Fruit fly (Drosophila melanogaster) whole organism, embryonic: ENCODE measurements around the gene RpS7.

Experiments
- CG13424 ChIP-seq: fragments of 200-800 bp; sonication (Bioruptor generic); optimal IDR thresholded peaks from 2 replicates; lab custom pipeline; 2019; ENCODE audit warnings: missing biosample characterization, mild to moderate bottlenecking, missing genetic modification characterization, moderate library complexity
- CG17186 ChIP-seq: fragments of 200-800 bp; sonication (Bioruptor generic); optimal IDR thresholded peaks from 3 replicates; lab custom pipeline; 2017; ENCODE audit warnings: missing biosample characterization, missing genetic modification reagents, missing genetic modification characterization
- CrebB ChIP-seq: fragments of 200-800 bp; sonication (Bioruptor generic); optimal IDR thresholded peaks from 3 replicates; lab custom pipeline; 2018; ENCODE audit warnings: missing biosample characterization, mild to moderate bottlenecking, missing genetic modification characterization
- chm ChIP-seq: fragments of 200-800 bp; sonication (Bioruptor generic); IDR thresholded peaks from 2 replicates; pipeline ENCODE4 v1.3.6; 2022; ENCODE audit warnings: missing biosample characterization, missing genetic modification characterization
- exex ChIP-seq: fragments of 200-800 bp; sonication (Bioruptor generic); optimal IDR thresholded peaks from 4 replicates; lab custom pipeline; 2018; ENCODE audit warnings: missing biosample characterization, mild to moderate bottlenecking, missing genetic modification characterization, moderate library complexity
- gcm2 ChIP-seq: fragments of 200-800 bp; sonication (Bioruptor generic); optimal IDR thresholded peaks from 2 replicates; lab custom pipeline; 2016; ENCODE audit warnings: missing biosample characterization, missing genetic modification characterization
- ro ChIP-seq: fragments of 200-800 bp; sonication (Bioruptor generic); IDR thresholded peaks from 2 replicates; pipeline ENCODE4 v1.3.6; 2022; ENCODE audit warnings: missing biosample characterization, missing genetic modification characterization

dm6 chr3R:30216210-30216609 is 7.4 kb upstream of the RpS7 start, which contains the start of gene CecC:
- TF ChIP-seq chm (GFP tag; lab: Robert Waterston, UW) (no peak), gcm2 (GFP tag; lab: Kevin White, UChicago) (no peak), CrebB (tag; lab: Kevin White, UChicago) (no peak), exex (tag; lab: Kevin White, UChicago) (no peak), ro (GFP tag; lab: Robert Waterston, UW) (no peak), CG13424 (tag; lab: Kevin White, UChicago) (no peak), CG17186 (GFP tag; lab: Kevin White, UChicago) (no peak)
